Worm (Caenorhabditis elegans) whole organism, L4 larva: ENCODE measurements around the gene C50F4.9.

Experiments used
- ceh-28 ChIP-seq: fragments of 150-350 bp; optimal IDR thresholded peaks from 2 replicates; lab custom pipeline; 2014; ENCODE audit warnings: missing biosample characterization, missing genetic modification reagents, missing genetic modification characterization
- cey-2 ChIP-seq: sonication (generic microtip); optimal IDR thresholded peaks from 3 replicates; lab custom pipeline; 2017; ENCODE audit warnings: missing genetic modification characterization, mild to moderate bottlenecking, missing compliant biosample characterization, antibody characterized with exemption, borderline replicate concordance; ENCODE audit not compliant: insufficient read depth
- daf-12 ChIP-seq: fragments of 150-350 bp; optimal IDR thresholded peaks from 2 replicates; lab custom pipeline; 2014; ENCODE audit warnings: missing biosample characterization, missing genetic modification reagents, missing genetic modification characterization
- dmd-8 ChIP-seq: fragments of 200-800 bp; sonication (Bioruptor generic); IDR thresholded peaks from 2 replicates; pipeline ENCODE4 v1.3.6; 2022; ENCODE audit warnings: missing genetic modification characterization, missing compliant biosample characterization
- lir-3 ChIP-seq: sonication (generic microtip); optimal IDR thresholded peaks from 2 replicates; lab custom pipeline; 2016; ENCODE audit warnings: mild to moderate bottlenecking, missing genetic modification characterization, missing compliant biosample characterization
- nhr-102 ChIP-seq: sonication (generic microtip); optimal IDR thresholded peaks from 2 replicates; lab custom pipeline; 2016; ENCODE audit warnings: mild to moderate bottlenecking, missing genetic modification characterization, moderate library complexity, missing compliant biosample characterization
- nhr-6 ChIP-seq: fragments of 150-350 bp; optimal IDR thresholded peaks from 2 replicates; lab custom pipeline; 2014; ENCODE audit warnings: missing biosample characterization, missing genetic modification characterization
- pha-4 ChIP-seq, 2 experiments: fragments of 150-350 bp in 1 of 2; fragments of 200-800 bp in 1 of 2; sonication (Bioruptor generic) in 1 of 2; IDR thresholded peaks in 1 of 2; optimal IDR thresholded peaks in 1 of 2; 2 replicates each; pipeline versions ENCODE4 v1.3.6 to Lab custom; 2014 to 2022; ENCODE audit warnings: missing genetic modification characterization in 2 of 2, missing genetic modification reagents in 2 of 2, missing biosample characterization in 1 of 2, missing compliant biosample characterization in 1 of 2
- php-3 ChIP-seq: fragments of 200-800 bp; sonication (Bioruptor generic); IDR thresholded peaks from 2 replicates; pipeline ENCODE4 v1.3.6; 2022; ENCODE audit warnings: missing genetic modification reagents, missing genetic modification characterization, missing compliant biosample characterization
- pqm-1 ChIP-seq: sonication (generic microtip); optimal IDR thresholded peaks from 2 replicates; lab custom pipeline; 2017; ENCODE audit warnings: missing biosample characterization, missing genetic modification characterization
- unc-130 ChIP-seq: sonication (generic microtip); optimal IDR thresholded peaks from 2 replicates; lab custom pipeline; 2016; ENCODE audit warnings: missing genetic modification reagents, missing genetic modification characterization, missing compliant biosample characterization
- unc-39 ChIP-seq: sonication (generic microtip); optimal IDR thresholded peaks from 2 replicates; lab custom pipeline; 2017; ENCODE audit warnings: missing biosample characterization, missing genetic modification characterization

ce11 chrV:9536505-9536904 is 12.5 kb upstream of the C50F4.9 start, which contains the start of gene C50F4.4:
- TF ChIP-seq daf-12 (tag; lab: Kevin White, UChicago) (no peak), php-3 (no peak), unc-39 (tag; lab: Kevin White, UChicago) (no peak), unc-130 (peak; percentile 84), nhr-102 (tag; lab: Kevin White, UChicago) (no peak), ceh-28 (tag; lab: Kevin White, UChicago) (no peak), cey-2 (no peak), lir-3 (no peak), pqm-1 (tag; lab: Kevin White, UChicago) (no peak), dmd-8 (GFP tag; lab: Robert Waterston, UW) (no peak), nhr-6 (tag; lab: Kevin White, UChicago) (no peak), pha-4 (GFP tag; IDR thresholded peaks at IDR 0.05; lab: Robert Waterston, UW) (no peak), pha-4 (tag; optimal IDR thresholded peaks at IDR 0.05; lab: Kevin White, UChicago) (no peak)
